Worm (Caenorhabditis elegans): ENCODE data around the gene tnc-2.

DNA sequence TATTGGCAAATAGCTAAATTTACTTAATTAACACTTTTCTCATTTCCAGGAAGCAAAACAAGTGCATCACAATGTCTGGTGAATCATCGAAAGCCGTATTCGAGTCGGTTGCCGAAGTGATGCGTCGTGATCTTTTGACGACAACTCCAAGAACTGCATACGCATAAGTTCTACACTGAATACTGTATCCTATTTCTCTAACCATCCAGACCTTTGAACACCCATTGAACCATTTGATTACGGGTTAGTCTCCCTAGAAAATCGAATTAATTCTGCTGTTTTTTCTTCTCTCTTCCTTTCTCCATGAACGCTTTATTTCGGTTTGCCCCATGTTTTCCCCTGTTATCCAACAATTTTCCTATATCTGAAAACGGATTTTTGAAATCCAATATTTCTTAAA, 16.9 kb upstream of the tnc-2 start, which contains the start of gene lin-56:
- TF ChIP-seq ama-1 (optimal IDR thresholded peaks at IDR 0.05) (no peak), ceh-45 (GFP tag; IDR thresholded peaks at IDR 0.05) (no peak)

All from whole organism, late embryonic.